Worm (Caenorhabditis elegans): ENCODE measurements around the gene cyh-1.
"Not testable (repeated sequence)": the region's sequence is repeated elsewhere in the genome, so short reads cannot be mapped to it uniquely, and the experiment has no call there.

DNA sequence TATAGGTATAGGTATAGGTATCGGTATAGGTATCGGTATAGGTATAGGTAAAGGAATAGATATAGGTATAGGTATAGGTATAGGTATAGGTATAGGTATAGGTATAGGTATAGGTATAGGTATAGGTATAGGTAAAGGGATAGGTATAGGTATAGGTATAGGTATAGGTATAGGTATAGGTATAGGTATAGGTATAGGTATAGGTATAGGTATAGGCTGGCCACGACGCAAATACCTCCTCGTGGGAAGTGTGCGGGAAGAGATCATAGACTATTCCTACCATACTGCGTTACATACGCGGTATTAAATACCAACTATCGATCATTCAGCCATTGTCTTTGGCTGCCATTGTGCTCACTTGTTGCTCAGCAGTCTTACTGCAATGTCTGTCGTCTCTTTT lies 14.0 kb upstream of the cyh-1 start, which contains the start of gene fbxb-112:
- TF ChIP-seq W03F9.2, him-1 (tag; optimal IDR thresholded peaks at IDR 0.05): not testable (repeated sequence)
